Fruit fly (Drosophila melanogaster): ENCODE results near the gene MnM.

The MnM gene

DNA sequence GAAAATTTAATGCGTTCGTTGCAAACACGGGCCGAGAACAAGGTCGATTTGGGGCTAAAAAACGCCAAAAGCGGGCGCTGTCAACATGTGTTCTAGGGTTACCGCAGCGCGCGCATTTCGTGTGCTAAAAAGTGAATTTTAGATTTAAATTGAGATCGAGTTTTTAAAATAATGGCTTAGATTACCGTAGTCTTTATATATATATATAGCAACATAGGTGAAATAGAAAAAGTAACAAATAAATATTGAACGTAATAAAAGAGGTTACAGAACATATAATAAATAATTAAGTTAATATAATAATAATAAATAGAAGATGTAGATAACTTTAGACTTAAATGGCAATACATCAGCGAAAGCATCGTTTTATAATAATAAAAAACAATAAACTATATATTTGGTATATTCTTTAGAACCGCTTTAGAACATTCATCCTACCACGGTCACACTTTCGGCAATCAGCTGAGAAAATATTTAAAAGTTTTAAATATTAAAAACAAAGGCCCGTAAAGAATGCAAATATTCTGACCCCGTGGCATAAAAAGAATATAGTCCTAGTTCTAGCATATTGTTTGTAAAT lies 34.9 kb downstream of the MnM start, which contains the start of the genes CG11537 and Alg2 (continued):
- TF ChIP-seq bcd (GFP tag; optimal IDR thresholded peaks at IDR 0.05) (peak; percentile 15), CG17802 (tag; optimal IDR thresholded peaks at IDR 0.05) (peak; percentile 49), ash1 (GFP tag; optimal IDR thresholded peaks at IDR 0.05) (no peak), CG31365 (tag; optimal IDR thresholded peaks at IDR 0.05) (no peak), ab (GFP tag; optimal IDR thresholded peaks at IDR 0.05) (no peak), phol (tag; optimal IDR thresholded peaks at IDR 0.05) (peak; percentile 44), CG30020 (tag; optimal IDR thresholded peaks at IDR 0.05) (peak; percentile 26), CG7963 (GFP tag; IDR thresholded peaks at IDR 0.05; ENCODE audit: partially characterized antibody) (no peak), CG13624 (GFP tag; optimal IDR thresholded peaks at IDR 0.05) (peak; percentile 35), sna (GFP tag; IDR thresholded peaks at IDR 0.05; ENCODE audit: partially characterized antibody) (no peak), lilli (GFP tag; optimal IDR thresholded peaks at IDR 0.05) (peak; percentile 38), gcm2 (GFP tag; optimal IDR thresholded peaks at IDR 0.05) (no peak), CG9817 (tag; optimal IDR thresholded peaks at IDR 0.05) (no peak), CG2120 (GFP tag; optimal IDR thresholded peaks at IDR 0.05) (peak; percentile 36), CG18262 (tag; optimal IDR thresholded peaks at IDR 0.05) (peak; percentile 45), dm (GFP tag; optimal IDR thresholded peaks at IDR 0.05) (peak; percentile 12), CG12659 (GFP tag; optimal IDR thresholded peaks at IDR 0.05) (peak; percentile 49), zfh1 (GFP tag; IDR thresholded peaks at IDR 0.05) (no peak), gem (tag; optimal IDR thresholded peaks at IDR 0.05) (peak; percentile 55), CG15011 (GFP tag; optimal IDR thresholded peaks at IDR 0.05) (no peak), so (GFP tag; IDR thresholded peaks at IDR 0.05) (no peak), E2f2 (GFP tag; IDR thresholded peaks at IDR 0.05) (peak; percentile 36), amos (GFP tag; IDR thresholded peaks at IDR 0.05; ENCODE audit: partially characterized antibody) (peak; percentile 28; the same call in 1 of the 2 replicates), Atf6 (GFP tag; IDR thresholded peaks at IDR 0.05) (0 out of 2 replicates have a peak, but pooled peaks have one; percentile 32), CG8290 (GFP tag; optimal IDR thresholded peaks at IDR 0.05) (no peak), CG8290 (tag; optimal IDR thresholded peaks at IDR 0.05) (peak in 1 of 2 experiments; percentile 33), ham (GFP tag; IDR thresholded peaks at IDR 0.05) (no peak), zfh2 (GFP tag; optimal IDR thresholded peaks at IDR 0.05) (no peak), Meics (GFP tag; optimal IDR thresholded peaks at IDR 0.05) (peak; percentile 39), Nf-YC (tag; optimal IDR thresholded peaks at IDR 0.05) (peak; percentile 41), scrt (GFP tag; optimal IDR thresholded peaks at IDR 0.05) (peak; percentile 56), CG5953 (GFP tag; IDR thresholded peaks at IDR 0.05) (no peak), ssp (GFP tag; IDR thresholded peaks at IDR 0.05) (no peak), CG17359 (tag; optimal IDR thresholded peaks at IDR 0.05) (no peak), CG8944 (GFP tag; optimal IDR thresholded peaks at IDR 0.05) (no peak), CG8924 (tag; optimal IDR thresholded peaks at IDR 0.05) (peak; percentile 66), YL-1 (GFP tag; optimal IDR thresholded peaks at IDR 0.05) (no peak), wek (GFP tag; optimal IDR thresholded peaks at IDR 0.05) (no peak), CG10209 (GFP tag; optimal IDR thresholded peaks at IDR 0.05) (peak; percentile 34), Antp (GFP tag; optimal IDR thresholded peaks at IDR 0.05) (no peak), chn (GFP tag; optimal IDR thresholded peaks at IDR 0.05) (peak; percentile 8), fd64A (GFP tag; optimal IDR thresholded peaks at IDR 0.05) (no peak), CG8388 (GFP tag; optimal IDR thresholded peaks at IDR 0.05) (peak; percentile 17), Dll (GFP tag; IDR thresholded peaks at IDR 0.05; ENCODE audit: partially characterized antibody) (no peak), CG8359 (GFP tag; optimal IDR thresholded peaks at IDR 0.05; ENCODE audit: borderline replicate concordance) (no peak), gcm (GFP tag; optimal IDR thresholded peaks at IDR 0.05) (no peak), prd (optimal IDR thresholded peaks at IDR 0.05) (no peak), prd (GFP tag; IDR thresholded peaks at IDR 0.05) (no peak; the same call in 2 of the 3 replicates), CG12071 (GFP tag; optimal IDR thresholded peaks at IDR 0.05) (no peak), pfk (GFP tag; optimal IDR thresholded peaks at IDR 0.05) (no peak)
